Fruit fly (Drosophila melanogaster): ENCODE measurements around the gene upd3.
A peak's percentile ranks its signal among the peaks of the same experiment; 100 is the strongest.

upd3 gene

dm6 chrX:18261494-18261893 is 15.5 kb upstream of the upd3 start:
- TF ChIP-seq cg (GFP tag; optimal IDR thresholded peaks at IDR 0.05) (no peak), D (optimal IDR thresholded peaks at IDR 0.05) (no peak), D (GFP tag; optimal IDR thresholded peaks at IDR 0.05) (no peak), Pdp1 (GFP tag; optimal IDR thresholded peaks at IDR 0.05) (peak in 1 of 2 experiments; percentile 29), sisA (GFP tag; IDR thresholded peaks at IDR 0.05) (no peak), Lhr (GFP tag; optimal IDR thresholded peaks at IDR 0.05) (no peak), pb (GFP tag; optimal IDR thresholded peaks at IDR 0.05) (no peak), pita (GFP tag; optimal IDR thresholded peaks at IDR 0.05) (no peak), CG7271 (tag; optimal IDR thresholded peaks at IDR 0.05) (no peak), CG3407 (GFP tag; optimal IDR thresholded peaks at IDR 0.05) (no peak), CG15514 (GFP tag; optimal IDR thresholded peaks at IDR 0.05) (peak; percentile 92), CG34422 (GFP tag; IDR thresholded peaks at IDR 0.05) (no peak), fd96Cb (tag; optimal IDR thresholded peaks at IDR 0.05) (no peak), GATAe (GFP tag; conservative IDR thresholded peaks at IDR 0.05) (peak; percentile 75), CG7786 (GFP tag; optimal IDR thresholded peaks at IDR 0.05) (no peak), CG11093 (GFP tag; IDR thresholded peaks at IDR 0.05) (no peak), en (GFP tag; optimal IDR thresholded peaks at IDR 0.05) (no peak), Nf-YB (GFP tag; optimal IDR thresholded peaks at IDR 0.05) (peak; percentile 61), CG12769 (tag; optimal IDR thresholded peaks at IDR 0.05) (no peak), jumu (GFP tag; optimal IDR thresholded peaks at IDR 0.05) (no peak), Dip2 (GFP tag; IDR thresholded peaks at IDR 0.05) (no peak), tin (GFP tag; optimal IDR thresholded peaks at IDR 0.05) (no peak), Nf-YC (tag; optimal IDR thresholded peaks at IDR 0.05) (peak; percentile 41), odd (GFP tag; optimal IDR thresholded peaks at IDR 0.05) (no peak), ssp (GFP tag; IDR thresholded peaks at IDR 0.05) (no peak)

DNA sequence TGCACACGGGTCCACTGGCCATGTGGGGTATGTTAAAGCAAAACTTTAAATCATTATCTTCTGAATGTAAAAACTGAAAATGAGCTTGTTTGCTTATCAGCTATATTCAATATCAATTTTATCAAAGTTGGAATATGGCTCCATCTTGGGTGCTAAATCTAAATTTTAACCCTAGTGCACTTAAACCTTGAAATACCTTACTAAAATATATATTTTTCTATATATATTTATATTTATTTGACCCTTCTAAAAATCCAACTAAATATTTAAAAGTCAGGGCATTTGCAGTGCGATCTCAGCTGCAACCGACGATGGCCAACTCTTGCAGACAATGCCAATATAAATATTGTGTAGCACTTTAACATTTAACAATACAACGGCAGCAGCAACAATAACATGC is 14.9 kb upstream of the upd3 start:
- TF ChIP-seq so (GFP tag; IDR thresholded peaks at IDR 0.05), result no peak
- peak; percentile 72 for TF ChIP-seq D19A (tag; optimal IDR thresholded peaks at IDR 0.05)

DNA sequence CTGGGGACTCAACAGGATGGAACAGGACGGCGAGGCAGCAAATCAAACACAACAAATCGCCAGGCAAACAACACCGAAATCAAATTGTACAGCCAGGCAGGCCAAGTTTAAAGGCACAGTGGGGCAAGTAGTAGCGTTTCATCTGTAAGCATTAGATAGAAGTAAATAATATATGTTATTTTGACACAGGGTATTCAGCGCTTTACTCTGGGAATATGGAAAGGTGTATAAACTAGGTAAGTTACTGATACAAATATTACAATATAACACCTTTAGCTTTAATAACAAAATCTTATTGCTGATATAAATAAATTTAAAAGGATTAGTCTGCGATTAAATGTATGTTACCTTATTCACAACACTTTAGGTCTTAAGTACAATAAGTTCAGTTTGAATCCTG is 13.7 kb upstream of the upd3 start:
- TF ChIP-seq gcm (GFP tag; optimal IDR thresholded peaks at IDR 0.05) (no peak), zen2 (GFP tag; IDR thresholded peaks at IDR 0.05; ENCODE audit: partially characterized antibody) (no peak), CG13624 (GFP tag; optimal IDR thresholded peaks at IDR 0.05) (no peak), CG9727 (GFP tag; optimal IDR thresholded peaks at IDR 0.05) (peak; percentile 8), CG18262 (tag; optimal IDR thresholded peaks at IDR 0.05) (peak; percentile 2), dmrt11E (tag; optimal IDR thresholded peaks at IDR 0.05) (peak; percentile 6), tll (GFP tag; optimal IDR thresholded peaks at IDR 0.05) (no peak), CG14014 (GFP tag; IDR thresholded peaks at IDR 0.05) (no peak)

- TF ChIP-seq CG17612 (GFP tag; IDR thresholded peaks at IDR 0.05), result no peak
- TF ChIP-seq CG32532 (GFP tag; IDR thresholded peaks at IDR 0.05), result no peak
- peak; percentile 67 for TF ChIP-seq CG10321 (GFP tag; IDR thresholded peaks at IDR 0.05)
- peak; percentile 57; the same call in 1 of the 2 replicates for TF ChIP-seq vvl (GFP tag; IDR thresholded peaks at IDR 0.05)
- TF ChIP-seq CG10431 (GFP tag; optimal IDR thresholded peaks at IDR 0.05), result no peak
- TF ChIP-seq Nf-YB (GFP tag; optimal IDR thresholded peaks at IDR 0.05), result peak; percentile 11
- no peak for TF ChIP-seq sob (GFP tag; IDR thresholded peaks at IDR 0.05)
- no peak for TF ChIP-seq Vsx1 (GFP tag; optimal IDR thresholded peaks at IDR 0.05)
- no peak for TF ChIP-seq CG14860 (GFP tag; IDR thresholded peaks at IDR 0.05; ENCODE audit: partially characterized antibody)
- TF ChIP-seq Hr39 (optimal IDR thresholded peaks at IDR 0.05), result no peak
- TF ChIP-seq tll (GFP tag; optimal IDR thresholded peaks at IDR 0.05), result peak in 1 of 2 experiments; percentile 5
- TF ChIP-seq CG9609 (GFP tag; optimal IDR thresholded peaks at IDR 0.05), result no peak
- TF ChIP-seq trem (tag; optimal IDR thresholded peaks at IDR 0.05), result no peak
- no peak for TF ChIP-seq ranshi (GFP tag; IDR thresholded peaks at IDR 0.05)
- no peak for TF ChIP-seq klu (GFP tag; IDR thresholded peaks at IDR 0.05)
- TF ChIP-seq CG8388 (GFP tag; optimal IDR thresholded peaks at IDR 0.05), result no peak
- no peak for TF ChIP-seq NC2β (GFP tag; optimal IDR thresholded peaks at IDR 0.05)
Measured at dm6 chrX:18266846-18267245, 10.2 kb upstream of the upd3 start.
